Worm (Caenorhabditis elegans) whole organism, L1 larva: ENCODE data around the gene csn-6.
A peak's percentile ranks its signal among the peaks of the same experiment; 100 is the strongest.

Source experiments
- aly-2 ChIP-seq: fragments of 150-350 bp; optimal IDR thresholded peaks from 2 replicates; lab custom pipeline; 2014; ENCODE audit warnings: missing biosample characterization, missing genetic modification characterization
- ama-1 ChIP-seq: fragments of 150-350 bp; optimal IDR thresholded peaks from 2 replicates; lab custom pipeline; 2014
- egl-13 ChIP-seq: sonication (generic microtip); optimal IDR thresholded peaks from 2 replicates; lab custom pipeline; 2016; ENCODE audit warnings: missing genotype, missing genetic modification reagents, missing genetic modification characterization, missing compliant biosample characterization
- lin-13 ChIP-seq: fragments of 150-350 bp; optimal IDR thresholded peaks from 2 replicates; lab custom pipeline; 2014; ENCODE audit warnings: missing biosample characterization, missing genetic modification reagents, missing genetic modification characterization
- lir-3 ChIP-seq: sonication (generic microtip); optimal IDR thresholded peaks from 2 replicates; lab custom pipeline; 2016; ENCODE audit warnings: mild to moderate bottlenecking, missing genetic modification characterization, moderate library complexity, missing compliant biosample characterization; ENCODE audit not compliant: poor library complexity
- nhr-11 ChIP-seq: fragments of 150-350 bp; optimal IDR thresholded peaks from 2 replicates; lab custom pipeline; 2014; ENCODE audit warnings: missing biosample characterization, missing genetic modification characterization
- nhr-20 ChIP-seq: sonication (generic microtip); optimal IDR thresholded peaks from 2 replicates; lab custom pipeline; 2016; ENCODE audit warnings: mild to moderate bottlenecking, missing genetic modification characterization, missing compliant biosample characterization
- nhr-76 ChIP-seq: sonication (generic microtip); optimal IDR thresholded peaks from 2 replicates; lab custom pipeline; 2017; ENCODE audit warnings: missing biosample characterization, missing genetic modification characterization
- tlp-1 ChIP-seq: fragments of 150-350 bp; optimal IDR thresholded peaks from 2 replicates; lab custom pipeline; 2014; ENCODE audit warnings: missing biosample characterization, missing genetic modification characterization
- unc-130 ChIP-seq: fragments of 150-350 bp; optimal IDR thresholded peaks from 2 replicates; lab custom pipeline; 2017; ENCODE audit warnings: missing biosample characterization, missing genetic modification characterization, inconsistent platforms
- ztf-4 ChIP-seq: fragments of 150-350 bp; optimal IDR thresholded peaks from 2 replicates; lab custom pipeline; 2014; ENCODE audit warnings: missing biosample characterization, missing genetic modification characterization

DNA sequence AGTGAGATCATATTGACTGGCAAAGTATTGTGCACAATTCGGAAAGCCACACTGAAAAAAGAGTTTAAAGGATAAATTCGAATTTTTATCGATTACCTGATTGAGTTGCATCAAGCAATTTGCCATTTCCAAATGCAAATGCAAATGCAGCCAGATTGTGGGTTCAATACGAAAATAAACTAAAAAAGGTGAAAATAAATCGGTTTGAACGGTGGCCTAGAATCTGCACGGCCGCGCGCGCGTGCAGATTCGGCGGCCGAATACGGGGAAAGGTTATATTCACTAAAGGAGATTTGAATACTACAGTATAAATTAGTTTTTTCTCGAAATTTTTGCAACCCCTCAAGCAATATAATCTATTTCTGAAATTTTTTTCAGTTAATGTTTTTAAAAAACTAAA, 11.3 kb upstream of the csn-6 start, which contains the start of gene Y67H2A.10:
- TF ChIP-seq egl-13 (tag; lab: Kevin White, UChicago) (no peak), ztf-4 (no peak), tlp-1 (tag; lab: Kevin White, UChicago) (no peak), aly-2 (no peak), lin-13 (GFP tag; lab: Kevin White, UChicago) (no peak), unc-130 (tag; lab: Kevin White, UChicago) (no peak), nhr-76 (tag; lab: Kevin White, UChicago) (no peak), nhr-11 (no peak), lir-3 (tag; lab: Kevin White, UChicago) (peak; percentile 49), ama-1 (lab: Kevin White, UChicago) (no peak), nhr-20 (tag; lab: Kevin White, UChicago) (no peak)
